Worm (Caenorhabditis elegans) whole organism, young adult: ENCODE data around the gene set-20.

Experiments used
- B0035.1 ChIP-seq: sonication (generic microtip); optimal IDR thresholded peaks from 2 replicates; lab custom pipeline; 2016; ENCODE audit warnings: missing genetic modification characterization, mild to moderate bottlenecking, missing compliant biosample characterization, missing genotype, missing genetic modification reagents
- B0261.1 ChIP-seq: sonication (generic microtip); optimal IDR thresholded peaks from 2 replicates; lab custom pipeline; 2016; ENCODE audit warnings: mild to moderate bottlenecking, missing genetic modification characterization, moderate library complexity, missing compliant biosample characterization
- B0336.3 ChIP-seq: fragments of 200-800 bp; sonication (Bioruptor generic); IDR thresholded peaks from 2 replicates; pipeline ENCODE4 v1.3.6; 2022; ENCODE audit warnings: missing genetic modification characterization, missing compliant biosample characterization
- C06A6.2 ChIP-seq: fragments of 200-800 bp; sonication (Bioruptor generic); conservative IDR thresholded peaks from 2 replicates; pipeline ENCODE4 v1.3.6; 2022; ENCODE audit warnings: missing genetic modification characterization, missing compliant biosample characterization
- F23B12.7 ChIP-seq: sonication (generic microtip); optimal IDR thresholded peaks from 2 replicates; lab custom pipeline; 2017; ENCODE audit warnings: missing genetic modification characterization, mild to moderate bottlenecking, missing compliant biosample characterization, antibody characterized with exemption, moderate library complexity; ENCODE audit not compliant: insufficient read depth
- F33H1.4 ChIP-seq: fragments of 200-800 bp; sonication (Bioruptor generic); IDR thresholded peaks from 2 replicates; pipeline ENCODE4 v1.3.6; 2022; ENCODE audit warnings: missing genetic modification reagents, missing genetic modification characterization, missing compliant biosample characterization
- F37B4.10 ChIP-seq: fragments of 200-800 bp; sonication (Bioruptor generic); IDR thresholded peaks from 2 replicates; pipeline ENCODE4 v1.3.6; 2022; ENCODE audit warnings: missing genetic modification characterization, missing compliant biosample characterization
- K11D2.4 ChIP-seq: fragments of 200-800 bp; sonication (Bioruptor generic); IDR thresholded peaks from 2 replicates; pipeline ENCODE4 v1.3.6; 2022; ENCODE audit warnings: missing genetic modification reagents, missing genetic modification characterization, missing compliant biosample characterization
- Y67H2A.10 ChIP-seq: fragments of 200-800 bp; sonication (Bioruptor generic); conservative IDR thresholded peaks from 2 replicates; pipeline ENCODE4 v1.3.6; 2022; ENCODE audit warnings: missing genetic modification reagents, missing genetic modification characterization, missing compliant biosample characterization
- Y95B8A.8 ChIP-seq: fragments of 200-800 bp; sonication (Bioruptor generic); IDR thresholded peaks from 2 replicates; pipeline ENCODE4 v1.3.6; 2022; ENCODE audit warnings: missing genetic modification reagents, missing genetic modification characterization, missing compliant biosample characterization
- atf-7 ChIP-seq: sonication (generic microtip); optimal IDR thresholded peaks from 2 replicates; lab custom pipeline; 2017; ENCODE audit warnings: mild to moderate bottlenecking, missing genetic modification characterization, missing compliant biosample characterization
- athp-1 ChIP-seq: sonication (generic microtip); optimal IDR thresholded peaks from 2 replicates; lab custom pipeline; 2017; ENCODE audit warnings: mild to moderate bottlenecking, missing genetic modification characterization, missing compliant biosample characterization
- attf-6 ChIP-seq: fragments of 200-800 bp; sonication (Bioruptor generic); IDR thresholded peaks from 2 replicates; pipeline ENCODE4 v1.3.6; 2022; ENCODE audit warnings: missing genetic modification reagents, missing genetic modification characterization, missing compliant biosample characterization
- bed-2 ChIP-seq: fragments of 200-800 bp; sonication (Bioruptor generic); IDR thresholded peaks from 2 replicates; pipeline ENCODE4 v1.3.6; 2022; ENCODE audit warnings: missing genetic modification reagents, missing genetic modification characterization, missing compliant biosample characterization
- ceh-100 ChIP-seq: fragments of 200-800 bp; sonication (Bioruptor generic); IDR thresholded peaks from 2 replicates; pipeline ENCODE4 v1.3.6; 2022; ENCODE audit warnings: missing genetic modification reagents, missing genetic modification characterization, missing compliant biosample characterization
- ceh-58 ChIP-seq: fragments of 200-800 bp; sonication (Bioruptor generic); IDR thresholded peaks from 2 replicates; pipeline ENCODE4 v1.3.6; 2022; ENCODE audit warnings: missing genetic modification characterization, missing compliant biosample characterization
- ceh-79 ChIP-seq: sonication (generic microtip); optimal IDR thresholded peaks from 2 replicates; lab custom pipeline; 2017; ENCODE audit warnings: mild to moderate bottlenecking, missing genetic modification characterization, missing compliant biosample characterization
- dpff-1 ChIP-seq: sonication (generic microtip); optimal IDR thresholded peaks from 2 replicates; lab custom pipeline; 2017; ENCODE audit warnings: mild to moderate bottlenecking, missing genetic modification characterization, missing compliant biosample characterization
- egl-18 ChIP-seq: fragments of 200-800 bp; sonication (Bioruptor generic); IDR thresholded peaks from 2 replicates; pipeline ENCODE4 v1.3.6; 2022; ENCODE audit warnings: missing genetic modification reagents, missing genetic modification characterization, missing compliant biosample characterization
- ekl-4 ChIP-seq: fragments of 200-800 bp; sonication (Bioruptor generic); IDR thresholded peaks from 2 replicates; pipeline ENCODE4 v1.3.6; 2022; ENCODE audit warnings: missing genetic modification reagents, missing genetic modification characterization, missing compliant biosample characterization
- hmg-20 ChIP-seq: fragments of 200-800 bp; sonication (Bioruptor generic); IDR thresholded peaks from 2 replicates; pipeline ENCODE4 v1.3.6; 2022; ENCODE audit warnings: missing genetic modification reagents, missing genetic modification characterization, missing compliant biosample characterization
- hrde-1 ChIP-seq: sonication (generic microtip); optimal IDR thresholded peaks from 2 replicates; lab custom pipeline; 2016; ENCODE audit warnings: missing genetic modification characterization, mild to moderate bottlenecking, missing compliant biosample characterization, moderate library complexity, missing genotype, missing genetic modification reagents, borderline replicate concordance
- hsf-1 ChIP-seq: fragments of 200-800 bp; sonication (Bioruptor generic); IDR thresholded peaks from 2 replicates; pipeline ENCODE4 v1.3.6; 2022; ENCODE audit warnings: missing genetic modification reagents, missing genetic modification characterization, missing compliant biosample characterization
- lag-1 ChIP-seq: fragments of 200-800 bp; sonication (Bioruptor generic); IDR thresholded peaks from 2 replicates; pipeline ENCODE4 v1.3.6; 2022; ENCODE audit warnings: missing genetic modification reagents, missing genetic modification characterization, missing compliant biosample characterization
- let-526 ChIP-seq: fragments of 200-800 bp; sonication (Bioruptor generic); IDR thresholded peaks from 2 replicates; pipeline ENCODE4 v1.3.6; 2022; ENCODE audit warnings: missing genetic modification reagents, missing genetic modification characterization, missing compliant biosample characterization
- let-607 ChIP-seq, 2 experiments: fragments of 200-800 bp in 1 of 2; sonication (Bioruptor generic) in 1 of 2; sonication (generic microtip) in 1 of 2; optimal IDR thresholded peaks; 2 replicates each; lab custom pipeline; 2016 to 2018; ENCODE audit warnings: mild to moderate bottlenecking in 2 of 2, missing compliant biosample characterization in 2 of 2, missing genetic modification characterization in 2 of 2, moderate library complexity in 2 of 2, missing genotype in 1 of 2
- lin-35 ChIP-seq, 3 experiments: fragments of 150-350 bp in 2 of 3; sonication (generic microtip) in 1 of 3; optimal IDR thresholded peaks; 2 replicates each; lab custom pipeline; 2014 to 2018; ENCODE audit warnings: missing biosample characterization in 3 of 3, missing genetic modification characterization in 3 of 3, missing genetic modification reagents in 3 of 3
- lin-54 ChIP-seq: fragments of 200-800 bp; sonication (Bioruptor generic); optimal IDR thresholded peaks from 2 replicates; lab custom pipeline; 2018; ENCODE audit warnings: mild to moderate bottlenecking, missing genetic modification characterization, missing compliant biosample characterization
- lsl-1 ChIP-seq: fragments of 200-800 bp; sonication (Bioruptor generic); optimal IDR thresholded peaks from 2 replicates; lab custom pipeline; 2018; ENCODE audit warnings: mild to moderate bottlenecking, missing genetic modification characterization, moderate library complexity, missing compliant biosample characterization
- madf-6 ChIP-seq: fragments of 200-800 bp; sonication (Bioruptor generic); IDR thresholded peaks from 2 replicates; pipeline ENCODE4 v1.3.6; 2022; ENCODE audit warnings: missing genetic modification reagents, missing genetic modification characterization, missing compliant biosample characterization
- nfya-2 ChIP-seq: fragments of 200-800 bp; sonication (Bioruptor generic); IDR thresholded peaks from 2 replicates; pipeline ENCODE4 v1.3.6; 2022; ENCODE audit warnings: missing genetic modification reagents, missing genetic modification characterization, missing compliant biosample characterization
- nfyb-1 ChIP-seq: fragments of 200-800 bp; sonication (Bioruptor generic); IDR thresholded peaks from 2 replicates; pipeline ENCODE4 v1.3.6; 2022; ENCODE audit warnings: missing genetic modification reagents, missing genetic modification characterization, missing compliant biosample characterization
- nhr-120 ChIP-seq: fragments of 200-800 bp; sonication (Bioruptor generic); IDR thresholded peaks from 2 replicates; pipeline ENCODE4 v1.3.6; 2022; ENCODE audit warnings: missing genetic modification characterization, missing compliant biosample characterization
- nhr-90 ChIP-seq: sonication (generic microtip); optimal IDR thresholded peaks from 2 replicates; lab custom pipeline; 2016; ENCODE audit warnings: missing genotype, mild to moderate bottlenecking, missing genetic modification characterization, missing compliant biosample characterization
- pbrm-1 ChIP-seq: fragments of 200-800 bp; sonication (Bioruptor generic); IDR thresholded peaks from 2 replicates; pipeline ENCODE4 v1.3.6; 2022; ENCODE audit warnings: missing genetic modification reagents, missing genetic modification characterization, missing compliant biosample characterization
- pha-4 ChIP-seq: fragments of 150-350 bp; sonication (generic microtip); optimal IDR thresholded peaks from 2 replicates; lab custom pipeline; 2014; ENCODE audit warnings: missing biosample characterization, missing genetic modification reagents, missing genetic modification characterization
- rec-8 ChIP-seq, 2 experiments: sonication (generic microtip); optimal IDR thresholded peaks; 2 replicates each; lab custom pipeline; 2016; ENCODE audit warnings: mild to moderate bottlenecking in 2 of 2, missing genetic modification characterization in 2 of 2, missing genetic modification reagents in 2 of 2, missing genotype in 2 of 2, missing biosample characterization in 1 of 2, missing compliant biosample characterization in 1 of 2, moderate library complexity in 1 of 2
- sea-2 ChIP-seq: fragments of 200-800 bp; sonication (Bioruptor generic); IDR thresholded peaks from 2 replicates; pipeline ENCODE4 v1.3.6; 2022; ENCODE audit warnings: missing genetic modification characterization, missing compliant biosample characterization
- snpc-1.3 ChIP-seq: sonication (generic microtip); optimal IDR thresholded peaks from 2 replicates; lab custom pipeline; 2017; ENCODE audit warnings: missing genetic modification characterization, mild to moderate bottlenecking, missing compliant biosample characterization, antibody characterized with exemption, moderate library complexity, missing genotype, missing genetic modification reagents; ENCODE audit not compliant: insufficient read depth
- snpc-3.4 ChIP-seq: sonication (generic microtip); optimal IDR thresholded peaks from 2 replicates; lab custom pipeline; 2017; ENCODE audit warnings: missing genetic modification characterization, mild to moderate bottlenecking, missing compliant biosample characterization, antibody characterized with exemption, moderate library complexity, missing genotype, missing genetic modification reagents
- snpc-4 ChIP-seq, 5 experiments: fragments of 150-350 bp in 1 of 5; sonication (generic microtip) in 4 of 5; optimal IDR thresholded peaks; 2 replicates each; lab custom pipeline; 2014 to 2018; ENCODE audit warnings: missing genetic modification characterization in 5 of 5, missing biosample characterization in 3 of 5, antibody characterized with exemption in 2 of 5, mild to moderate bottlenecking in 2 of 5, missing compliant biosample characterization in 2 of 5, missing genotype in 2 of 5, moderate library complexity in 2 of 5, missing genetic modification reagents in 1 of 5
- somi-1 ChIP-seq: fragments of 200-800 bp; sonication (Bioruptor generic); optimal IDR thresholded peaks from 2 replicates; lab custom pipeline; 2018; ENCODE audit warnings: mild to moderate bottlenecking, missing genetic modification characterization, missing compliant biosample characterization
- xnd-1 ChIP-seq: sonication (generic microtip); optimal IDR thresholded peaks from 2 replicates; lab custom pipeline; 2016; ENCODE audit warnings: missing genotype, missing genetic modification reagents, missing genetic modification characterization, missing compliant biosample characterization
- zim-3 ChIP-seq: sonication (generic microtip); optimal IDR thresholded peaks from 2 replicates; lab custom pipeline; 2017; ENCODE audit warnings: mild to moderate bottlenecking, missing genetic modification characterization, moderate library complexity, missing compliant biosample characterization
- ztf-26 ChIP-seq: sonication (generic microtip); optimal IDR thresholded peaks from 2 replicates; lab custom pipeline; 2017; ENCODE audit warnings: missing genetic modification characterization, missing compliant biosample characterization
- ztf-28 ChIP-seq: fragments of 200-800 bp; sonication (Bioruptor generic); IDR thresholded peaks from 2 replicates; pipeline ENCODE4 v1.3.6; 2022; ENCODE audit warnings: missing genetic modification reagents, missing genetic modification characterization, missing compliant biosample characterization
- ztf-6 ChIP-seq: fragments of 200-800 bp; sonication (Bioruptor generic); IDR thresholded peaks from 2 replicates; pipeline ENCODE4 v1.3.6; 2022; ENCODE audit warnings: missing genetic modification reagents, missing genetic modification characterization, missing compliant biosample characterization

set-20 gene

DNA sequence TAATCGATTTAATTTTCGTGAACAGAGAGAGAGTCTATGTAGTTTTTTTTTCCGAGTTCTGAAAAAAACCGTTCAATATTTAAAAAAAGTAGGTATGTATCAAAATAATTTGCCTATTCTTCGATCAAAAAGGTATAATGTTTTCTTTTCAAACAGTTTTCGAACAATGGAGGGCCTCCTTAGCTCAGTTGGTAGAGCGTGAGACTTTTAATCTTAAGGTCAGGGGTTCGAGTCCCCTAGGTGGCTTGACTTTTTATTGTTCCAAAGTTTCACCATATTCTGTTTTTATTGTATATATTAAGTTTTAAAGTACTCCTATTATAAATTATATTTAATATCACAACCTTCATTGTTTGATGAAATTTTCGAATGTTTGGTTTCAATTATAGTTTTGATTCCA, 27.5 kb upstream of the set-20 start (continued):
- TF ChIP-seq ztf-6 (no peak), F37B4.10 (GFP tag; lab: Robert Waterston, UW) (no peak), ztf-28 (GFP tag; lab: Robert Waterston, UW) (no peak), let-607 (tag; optimal IDR thresholded peaks at IDR 0.05; lab: Kevin White, UChicago) (peak; percentile 49 to 63), nhr-90 (tag; lab: Kevin White, UChicago) (peak; percentile 83), nfya-2 (GFP tag; lab: Robert Waterston, UW) (no peak), ceh-100 (GFP tag; lab: Robert Waterston, UW) (no peak), athp-1 (peak; percentile 55), hsf-1 (GFP tag; lab: Robert Waterston, UW) (no peak), hmg-20 (0 out of 2 replicates have a peak, but pooled peaks have one; percentile 34), Y67H2A.10 (GFP tag; lab: Robert Waterston, UW) (no peak), lin-35 (GFP tag; optimal IDR thresholded peaks at IDR 0.05; lab: Kevin White, UChicago) (peak in 2 of 3 experiments; percentile 8 to 44), B0336.3 (no peak), pha-4 (no peak), let-526 (GFP tag; lab: Robert Waterston, UW) (no peak), B0035.1 (peak; percentile 55), K11D2.4 (no peak), lin-54 (GFP tag; lab: Kevin White, UChicago) (peak; percentile 44), bed-2 (GFP tag; lab: Robert Waterston, UW) (no peak), xnd-1 (tag; lab: Kevin White, UChicago) (no peak), hrde-1 (tag; lab: Kevin White, UChicago) (peak; percentile 76), F33H1.4 (no peak), nfyb-1 (GFP tag; lab: Robert Waterston, UW) (peak; percentile 78; the same call in 1 of the 2 replicates), ekl-4 (GFP tag; lab: Robert Waterston, UW) (peak; percentile 30; the same call in 1 of the 2 replicates), snpc-1.3 (peak; percentile 92), attf-6 (GFP tag; lab: Robert Waterston, UW) (peak; percentile 78; the same call in 1 of the 2 replicates), dpff-1 (tag; lab: Kevin White, UChicago) (no peak), somi-1 (GFP tag; lab: Kevin White, UChicago) (no peak), lag-1 (GFP tag; lab: Robert Waterston, UW) (no peak), snpc-3.4 (tag; lab: Kevin White, UChicago) (peak; percentile 78), atf-7 (tag; lab: Kevin White, UChicago) (peak; percentile 8), F23B12.7 (tag; lab: Kevin White, UChicago) (peak; percentile 65), egl-18 (GFP tag; lab: Robert Waterston, UW) (no peak), lsl-1 (peak; percentile 24), B0261.1 (tag; lab: Kevin White, UChicago) (peak; percentile 79), ztf-26 (tag; lab: Kevin White, UChicago) (no peak), rec-8 (tag; optimal IDR thresholded peaks at IDR 0.05; lab: Kevin White, UChicago) (peak; percentile 54 to 88), Y95B8A.8 (GFP tag; lab: Robert Waterston, UW) (no peak), sea-2 (GFP tag; lab: Robert Waterston, UW) (no peak), nhr-120 (GFP tag; lab: Robert Waterston, UW) (no peak), pbrm-1 (peak; percentile 92), ceh-79 (tag; lab: Kevin White, UChicago) (peak; percentile 69), C06A6.2 (no peak), zim-3 (tag; lab: Kevin White, UChicago) (no peak), madf-6 (GFP tag; lab: Robert Waterston, UW) (peak; percentile 39; the same call in 1 of the 2 replicates), ceh-58 (GFP tag; lab: Robert Waterston, UW) (0 out of 2 replicates have a peak, but pooled peaks have one; percentile 67), snpc-4 (GFP tag; optimal IDR thresholded peaks at IDR 0.05; lab: Kevin White, UChicago) (peak; percentile 81), snpc-4 (tag; optimal IDR thresholded peaks at IDR 0.05; lab: Kevin White, UChicago) (peak in 3 of 4 experiments; percentile 59 to 77 (median 76))
